Fruit fly (Drosophila melanogaster) whole organism, prepupa: ENCODE measurements around the gene CG14535.

ENCODE experiments used
- Blimp-1 ChIP-seq: fragments of 200-800 bp; sonication (Bioruptor generic); optimal IDR thresholded peaks from 3 replicates; lab custom pipeline; 2017; ENCODE audit warnings: missing biosample characterization, missing genetic modification characterization, mild to moderate bottlenecking, moderate library complexity, missing genetic modification reagents
- CG10631 ChIP-seq: fragments of 200-800 bp; sonication (Bioruptor generic); optimal IDR thresholded peaks from 2 replicates; lab custom pipeline; 2016; ENCODE audit warnings: missing biosample characterization, missing genetic modification characterization
- CG10669 ChIP-seq: fragments of 200-800 bp; sonication (Bioruptor generic); optimal IDR thresholded peaks from 3 replicates; lab custom pipeline; 2018; ENCODE audit warnings: missing biosample characterization, mild to moderate bottlenecking, missing genetic modification characterization, moderate library complexity
- CG11762 ChIP-seq: fragments of 200-800 bp; sonication (Bioruptor generic); optimal IDR thresholded peaks from 3 replicates; lab custom pipeline; 2016; ENCODE audit warnings: missing biosample characterization, missing genetic modification characterization; ENCODE audit not compliant: insufficient read depth
- CG11902 ChIP-seq: fragments of 200-800 bp; sonication (Bioruptor generic); optimal IDR thresholded peaks from 3 replicates; lab custom pipeline; 2016; ENCODE audit warnings: missing biosample characterization, missing genetic modification characterization
- CG1621 ChIP-seq: fragments of 200-800 bp; sonication (Bioruptor generic); optimal IDR thresholded peaks from 3 replicates; lab custom pipeline; 2018; ENCODE audit warnings: missing biosample characterization, mild to moderate bottlenecking, missing genetic modification characterization
- CG16779 ChIP-seq: fragments of 200-800 bp; sonication (Bioruptor generic); optimal IDR thresholded peaks from 3 replicates; lab custom pipeline; 2017; ENCODE audit warnings: missing biosample characterization, mild to moderate bottlenecking, missing genetic modification characterization
- CG31627 ChIP-seq: fragments of 200-800 bp; sonication (Bioruptor generic); optimal IDR thresholded peaks from 3 replicates; lab custom pipeline; 2016; ENCODE audit warnings: missing biosample characterization, missing genetic modification characterization
- CG32006 ChIP-seq: fragments of 200-800 bp; sonication (Bioruptor generic); optimal IDR thresholded peaks from 3 replicates; lab custom pipeline; 2017; ENCODE audit warnings: missing biosample characterization, mild to moderate bottlenecking, missing genetic modification characterization
- CG34406 ChIP-seq: fragments of 200-800 bp; sonication (Bioruptor generic); optimal IDR thresholded peaks from 3 replicates; lab custom pipeline; 2016; ENCODE audit warnings: missing biosample characterization, missing genetic modification characterization
- CG4318 ChIP-seq: fragments of 200-800 bp; sonication (Bioruptor generic); optimal IDR thresholded peaks from 3 replicates; lab custom pipeline; 2017; ENCODE audit warnings: missing biosample characterization, mild to moderate bottlenecking, missing genetic modification characterization
- CG6276 ChIP-seq: fragments of 200-800 bp; sonication (Bioruptor generic); optimal IDR thresholded peaks from 2 replicates; lab custom pipeline; 2017; ENCODE audit warnings: missing biosample characterization, mild to moderate bottlenecking, missing genetic modification characterization
- CG6792 ChIP-seq: fragments of 200-800 bp; sonication (Bioruptor generic); optimal IDR thresholded peaks from 3 replicates; lab custom pipeline; 2016; ENCODE audit warnings: missing biosample characterization, missing genetic modification characterization
- CG6808 ChIP-seq: fragments of 200-800 bp; sonication (Bioruptor generic); optimal IDR thresholded peaks from 3 replicates; lab custom pipeline; 2017; ENCODE audit warnings: missing biosample characterization, missing genetic modification characterization, mild to moderate bottlenecking, moderate library complexity, missing genetic modification reagents
- CG7368 ChIP-seq: fragments of 200-800 bp; sonication (Bioruptor generic); optimal IDR thresholded peaks from 3 replicates; lab custom pipeline; 2016; ENCODE audit warnings: missing biosample characterization, missing genetic modification characterization
- CG8119 ChIP-seq: fragments of 200-800 bp; sonication (Bioruptor generic); IDR thresholded peaks from 3 replicates; pipeline ENCODE4 v1.3.6; 2022; ENCODE audit warnings: missing biosample characterization, missing genetic modification characterization
- CG8319 ChIP-seq: fragments of 200-800 bp; sonication (Bioruptor generic); optimal IDR thresholded peaks from 3 replicates; lab custom pipeline; 2016; ENCODE audit warnings: missing biosample characterization, missing genetic modification characterization
- CG9139 ChIP-seq: fragments of 200-800 bp; sonication (Bioruptor generic); optimal IDR thresholded peaks from 3 replicates; lab custom pipeline; 2017; ENCODE audit warnings: missing biosample characterization, mild to moderate bottlenecking, missing genetic modification characterization
- Eip75B ChIP-seq: fragments of 200-800 bp; sonication (Bioruptor generic); optimal IDR thresholded peaks from 3 replicates; lab custom pipeline; 2016; ENCODE audit warnings: missing biosample characterization, missing genetic modification characterization
- Eip78C ChIP-seq: fragments of 200-800 bp; sonication (Bioruptor generic); peaks from one replicate; lab custom pipeline; 2016; ENCODE audit warnings: missing biosample characterization, missing genetic modification characterization
- Eip93F ChIP-seq: fragments of 200-800 bp; sonication (Bioruptor generic); optimal IDR thresholded peaks from 2 replicates; lab custom pipeline; 2016; ENCODE audit warnings: missing biosample characterization, mild to moderate bottlenecking, missing genetic modification characterization
- Ets21C ChIP-seq: fragments of 200-800 bp; sonication (Bioruptor generic); optimal IDR thresholded peaks from 3 replicates; lab custom pipeline; 2016; ENCODE audit warnings: missing biosample characterization, missing genetic modification characterization
- Ets96B ChIP-seq: fragments of 200-800 bp; optimal IDR thresholded peaks from 2 replicates; lab custom pipeline; 2019; ENCODE audit warnings: missing biosample characterization, mild to moderate bottlenecking, missing genetic modification characterization, moderate library complexity
- Gug ChIP-seq: fragments of 200-800 bp; sonication (Bioruptor generic); IDR thresholded peaks from 2 replicates; pipeline ENCODE4 v1.3.6; 2022; ENCODE audit warnings: missing biosample characterization, missing genetic modification characterization
- Hr38 ChIP-seq: sonication (Bioruptor generic); optimal IDR thresholded peaks from 2 replicates; lab custom pipeline; 2016; ENCODE audit warnings: missing biosample characterization, missing genetic modification characterization
- Hr39 ChIP-seq: fragments of 200-800 bp; sonication (Bioruptor generic); optimal IDR thresholded peaks from 2 replicates; lab custom pipeline; 2016; ENCODE audit warnings: missing biosample characterization, missing genetic modification characterization
- Hr4 ChIP-seq: fragments of 200-800 bp; sonication (Bioruptor generic); optimal IDR thresholded peaks from 3 replicates; lab custom pipeline; 2016; ENCODE audit warnings: missing biosample characterization, missing genetic modification characterization
- Lpt ChIP-seq: fragments of 200-800 bp; sonication (Bioruptor generic); optimal IDR thresholded peaks from 3 replicates; lab custom pipeline; 2016; ENCODE audit warnings: missing biosample characterization, missing genetic modification characterization
- Met ChIP-seq: fragments of 200-800 bp; sonication (Bioruptor generic); optimal IDR thresholded peaks from 3 replicates; lab custom pipeline; 2016; ENCODE audit warnings: missing biosample characterization, missing genetic modification characterization
- OdsH ChIP-seq: fragments of 200-800 bp; sonication (Bioruptor generic); optimal IDR thresholded peaks from 3 replicates; lab custom pipeline; 2016; ENCODE audit warnings: missing biosample characterization, missing genetic modification characterization
- Smox ChIP-seq: fragments of 200-800 bp; sonication (Bioruptor generic); optimal IDR thresholded peaks from 3 replicates; lab custom pipeline; 2016; ENCODE audit warnings: missing biosample characterization, missing genetic modification characterization
- Sox102F ChIP-seq: fragments of 200-800 bp; sonication (Bioruptor generic); optimal IDR thresholded peaks from 2 replicates; lab custom pipeline; 2016; ENCODE audit warnings: missing biosample characterization, mild to moderate bottlenecking, missing genetic modification characterization
- Sox14 ChIP-seq: fragments of 200-800 bp; sonication (Bioruptor generic); optimal IDR thresholded peaks from 3 replicates; lab custom pipeline; 2016; ENCODE audit warnings: missing biosample characterization, missing genetic modification characterization
- Sox15 ChIP-seq: fragments of 200-800 bp; sonication (Bioruptor generic); optimal IDR thresholded peaks from 3 replicates; lab custom pipeline; 2016; ENCODE audit warnings: missing biosample characterization, missing genetic modification characterization
- achi ChIP-seq: fragments of 200-800 bp; sonication (Bioruptor generic); optimal IDR thresholded peaks from 3 replicates; lab custom pipeline; 2016; ENCODE audit warnings: missing biosample characterization, missing genetic modification characterization
- acj6 ChIP-seq: fragments of 200-800 bp; sonication (Bioruptor generic); optimal IDR thresholded peaks from 3 replicates; lab custom pipeline; 2016; ENCODE audit warnings: missing biosample characterization, missing genetic modification characterization
- cyc ChIP-seq: fragments of 200-800 bp; sonication (Bioruptor generic); optimal IDR thresholded peaks from 3 replicates; lab custom pipeline; 2016; ENCODE audit warnings: missing biosample characterization, missing genetic modification characterization
- dsx ChIP-seq: fragments of 200-800 bp; optimal IDR thresholded peaks from 3 replicates; lab custom pipeline; 2019; ENCODE audit warnings: missing biosample characterization, mild to moderate bottlenecking, missing genetic modification characterization, moderate library complexity; ENCODE audit not compliant: poor library complexity, severe bottlenecking
- esn ChIP-seq: fragments of 200-800 bp; sonication (Bioruptor generic); optimal IDR thresholded peaks from 2 replicates; lab custom pipeline; 2016; ENCODE audit warnings: missing biosample characterization, mild to moderate bottlenecking, missing genetic modification characterization, moderate library complexity
- fd59A ChIP-seq: fragments of 200-800 bp; sonication (Bioruptor generic); optimal IDR thresholded peaks from 2 replicates; lab custom pipeline; 2017; ENCODE audit warnings: missing biosample characterization, mild to moderate bottlenecking, missing genetic modification characterization, missing genetic modification reagents
- fd85E ChIP-seq: fragments of 200-800 bp; sonication (Bioruptor generic); optimal IDR thresholded peaks from 3 replicates; lab custom pipeline; 2016; ENCODE audit warnings: missing biosample characterization, missing genetic modification characterization
- fkh ChIP-seq: fragments of 200-800 bp; sonication (Bioruptor generic); optimal IDR thresholded peaks from 3 replicates; lab custom pipeline; 2017; ENCODE audit warnings: missing biosample characterization, mild to moderate bottlenecking, missing genetic modification characterization, moderate library complexity
- lz ChIP-seq: fragments of 200-800 bp; sonication (Bioruptor generic); optimal IDR thresholded peaks from 3 replicates; lab custom pipeline; 2016; ENCODE audit warnings: missing biosample characterization, missing genetic modification characterization
- salr ChIP-seq, 2 experiments: fragments of 200-800 bp; sonication (Bioruptor generic); optimal IDR thresholded peaks; 3 replicates each; lab custom pipeline; 2016 to 2018; ENCODE audit warnings: missing biosample characterization in 2 of 2, missing genetic modification characterization in 2 of 2, mild to moderate bottlenecking in 1 of 2
- spab ChIP-seq: fragments of 200-800 bp; sonication (Bioruptor generic); optimal IDR thresholded peaks from 2 replicates; lab custom pipeline; 2017; ENCODE audit warnings: missing biosample characterization, mild to moderate bottlenecking, missing genetic modification characterization, missing genetic modification reagents
- ss ChIP-seq, 2 experiments: fragments of 200-800 bp; sonication (Bioruptor generic); optimal IDR thresholded peaks; 2 replicates in 1 of 2; 3 replicates in 1 of 2; lab custom pipeline; 2017 to 2018; ENCODE audit warnings: mild to moderate bottlenecking in 2 of 2, missing biosample characterization in 2 of 2, missing genetic modification characterization in 2 of 2, moderate library complexity in 1 of 2
- svp ChIP-seq: fragments of 200-800 bp; sonication (Bioruptor generic); peaks from one replicate; lab custom pipeline; 2016; ENCODE audit warnings: missing biosample characterization, missing genetic modification characterization
- topi ChIP-seq: fragments of 200-800 bp; sonication (Bioruptor generic); optimal IDR thresholded peaks from 3 replicates; lab custom pipeline; 2016; ENCODE audit warnings: missing biosample characterization, missing genetic modification characterization

CG14535 gene

DNA sequence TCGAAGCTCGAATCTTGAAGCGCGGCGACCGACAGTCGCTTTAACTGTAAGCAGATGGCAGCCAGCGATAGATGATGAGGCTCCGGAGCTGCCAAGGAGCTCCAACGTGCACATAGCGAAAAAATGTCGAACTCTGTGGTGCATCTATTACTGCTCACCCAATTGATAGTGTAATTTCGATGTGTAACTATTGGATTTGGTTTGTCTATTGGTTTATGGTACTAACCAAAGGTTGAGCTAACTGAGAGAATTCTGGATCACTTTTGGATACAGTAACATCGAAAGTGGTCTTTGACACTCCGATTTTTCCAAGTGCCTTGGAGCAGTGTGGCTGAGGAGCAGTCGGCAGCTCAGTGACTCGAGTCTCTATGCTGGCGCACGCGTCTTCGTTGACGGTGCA lies 43.3 kb upstream of the CG14535 start (continued):
- no peak for TF ChIP-seq Hr38 (GFP tag; lab: Kevin White, UChicago)
- no peak for TF ChIP-seq fkh
- TF ChIP-seq Sox15 (GFP tag; lab: Kevin White, UChicago), result peak; percentile 43
- TF ChIP-seq Ets21C (GFP tag; lab: Kevin White, UChicago), result peak; percentile 24
- peak; percentile 51 for TF ChIP-seq CG11902 (GFP tag; lab: Kevin White, UChicago)
- peak; percentile 8 for TF ChIP-seq CG8319 (GFP tag; lab: Kevin White, UChicago)
- no peak for TF ChIP-seq CG16779 (tag; lab: Kevin White, UChicago)
- peak; percentile 76 for TF ChIP-seq CG6276
- peak; percentile 71 for TF ChIP-seq dsx (GFP tag; lab: Kevin White, UChicago)
- peak; percentile 58 for TF ChIP-seq esn
- peak; percentile 59 for TF ChIP-seq CG9139 (GFP tag; lab: Kevin White, UChicago)
- peak; percentile 49 for TF ChIP-seq topi (GFP tag; lab: Kevin White, UChicago)
- TF ChIP-seq Met (GFP tag; lab: Kevin White, UChicago), result peak; percentile 31
- TF ChIP-seq Smox (GFP tag; lab: Kevin White, UChicago), result peak; percentile 18
- TF ChIP-seq CG31627 (GFP tag; lab: Kevin White, UChicago), result peak; percentile 36
- peak; percentile 55 for TF ChIP-seq Sox102F (GFP tag; lab: Kevin White, UChicago)
- TF ChIP-seq Gug (GFP tag; lab: Robert Waterston, UW), result peak; percentile 69
- TF ChIP-seq, all 60 proteins: peak for 54

- TF ChIP-seq CG10669 (GFP tag; lab: Kevin White, UChicago) (peak; percentile 63), Blimp-1 (GFP tag; lab: Kevin White, UChicago) (no peak), Eip75B (GFP tag; lab: Kevin White, UChicago) (peak; percentile 62), Hr38 (GFP tag; lab: Kevin White, UChicago) (no peak), Ets21C (GFP tag; lab: Kevin White, UChicago) (peak; percentile 40), CG11762 (GFP tag; lab: Kevin White, UChicago) (no peak), Eip78C (peak; percentile 87), ss (GFP tag; optimal IDR thresholded peaks at IDR 0.05; lab: Kevin White, UChicago) (peak in 1 of 2 experiments; percentile 68), Smox (GFP tag; lab: Kevin White, UChicago) (peak; percentile 63), acj6 (GFP tag; lab: Kevin White, UChicago) (peak; percentile 54), Sox14 (GFP tag; lab: Kevin White, UChicago) (peak; percentile 74), cyc (GFP tag; lab: Kevin White, UChicago) (peak; percentile 56), Hr39 (GFP tag; lab: Kevin White, UChicago) (peak; percentile 55), CG6808 (GFP tag; lab: Kevin White, UChicago) (peak; percentile 41), CG8119 (GFP tag; lab: Robert Waterston, UW) (peak; percentile 52; the same call in 2 of the 3 replicates), achi (GFP tag; lab: Kevin White, UChicago) (peak; percentile 56), fd85E (no peak), CG10631 (peak; percentile 69), CG9139 (GFP tag; lab: Kevin White, UChicago) (no peak), salr (GFP tag; optimal IDR thresholded peaks at IDR 0.05; lab: Kevin White, UChicago) (peak in 1 of 2 experiments; percentile 53), Eip93F (GFP tag; lab: Kevin White, UChicago) (no peak), CG8319 (GFP tag; lab: Kevin White, UChicago) (peak; percentile 1), CG4318 (GFP tag; lab: Kevin White, UChicago) (peak; percentile 21), topi (GFP tag; lab: Kevin White, UChicago) (peak; percentile 67), CG7368 (GFP tag; lab: Kevin White, UChicago) (peak; percentile 62), Lpt (GFP tag; lab: Kevin White, UChicago) (no peak), svp (GFP tag; lab: Kevin White, UChicago) (peak; percentile 81), Sox15 (GFP tag; lab: Kevin White, UChicago) (peak; percentile 20), CG6792 (GFP tag; lab: Kevin White, UChicago) (peak; percentile 41), Ets96B (peak; percentile 80), Sox102F (GFP tag; lab: Kevin White, UChicago) (peak; percentile 58), lz (GFP tag; lab: Kevin White, UChicago) (peak; percentile 47), spab (peak; percentile 55), Met (GFP tag; lab: Kevin White, UChicago) (peak; percentile 69), fd59A (GFP tag; lab: Kevin White, UChicago) (no peak), CG34406 (GFP tag; lab: Kevin White, UChicago) (peak; percentile 34), CG16779 (tag; lab: Kevin White, UChicago) (no peak), OdsH (GFP tag; lab: Kevin White, UChicago) (peak; percentile 50), CG32006 (GFP tag; lab: Kevin White, UChicago) (peak; percentile 67), Hr4 (GFP tag; lab: Kevin White, UChicago) (peak; percentile 20), CG1621 (tag; lab: Kevin White, UChicago) (peak; percentile 26)
These were observed 42.0 kb upstream of the CG14535 start for dm6 chr2L:7897245-7897644.
